Worm (Caenorhabditis elegans) whole organism, late embryonic: ENCODE measurements around the gene tars-1.

Experiments
- F13H6.1 ChIP-seq: sonication (generic microtip); optimal IDR thresholded peaks from 2 replicates; lab custom pipeline; 2016; ENCODE audit warnings: missing genetic modification characterization, missing compliant biosample characterization
- K09A11.1 ChIP-seq: sonication (generic microtip); optimal IDR thresholded peaks from 2 replicates; lab custom pipeline; 2017; ENCODE audit warnings: antibody characterized with exemption, mild to moderate bottlenecking, missing genetic modification characterization, missing compliant biosample characterization; ENCODE audit not compliant: insufficient read depth
- ama-1 ChIP-seq: fragments of 150-350 bp; optimal IDR thresholded peaks from 2 replicates; lab custom pipeline; 2014
- ceh-18 ChIP-seq: sonication (generic microtip); optimal IDR thresholded peaks from 2 replicates; lab custom pipeline; 2016; ENCODE audit warnings: missing genetic modification characterization, missing compliant biosample characterization
- ceh-19 ChIP-seq: fragments of 200-800 bp; sonication (Bioruptor generic); optimal IDR thresholded peaks from 2 replicates; lab custom pipeline; 2018; ENCODE audit warnings: mild to moderate bottlenecking, missing genetic modification characterization, missing compliant biosample characterization
- ceh-2 ChIP-seq: sonication (generic microtip); optimal IDR thresholded peaks from 2 replicates; lab custom pipeline; 2016; ENCODE audit warnings: missing genotype, missing genetic modification characterization, missing compliant biosample characterization
- ceh-34 ChIP-seq: sonication (generic microtip); optimal IDR thresholded peaks from 2 replicates; lab custom pipeline; 2016; ENCODE audit warnings: mild to moderate bottlenecking, missing genetic modification characterization, missing compliant biosample characterization
- ceh-45 ChIP-seq: fragments of 200-800 bp; sonication (Bioruptor generic); IDR thresholded peaks from 2 replicates; pipeline ENCODE4 v1.3.6; 2022; ENCODE audit warnings: missing genetic modification reagents, missing genetic modification characterization, missing compliant biosample characterization
- ceh-6 ChIP-seq: fragments of 200-800 bp; sonication (Bioruptor generic); optimal IDR thresholded peaks from 2 replicates; lab custom pipeline; 2018; ENCODE audit warnings: mild to moderate bottlenecking, missing genetic modification characterization, missing compliant biosample characterization
- che-1 ChIP-seq: sonication (generic microtip); optimal IDR thresholded peaks from 2 replicates; lab custom pipeline; 2016; ENCODE audit warnings: mild to moderate bottlenecking, missing genetic modification characterization, missing compliant biosample characterization
- dmd-4 ChIP-seq: sonication (generic microtip); optimal IDR thresholded peaks from 2 replicates; lab custom pipeline; 2016; ENCODE audit warnings: borderline replicate concordance, missing genetic modification characterization, missing compliant biosample characterization
- elt-2 ChIP-seq: sonication (generic microtip); optimal IDR thresholded peaks from 2 replicates; lab custom pipeline; 2016; ENCODE audit warnings: missing genetic modification reagents, missing genetic modification characterization, missing compliant biosample characterization
- elt-4 ChIP-seq: sonication (generic microtip); optimal IDR thresholded peaks from 2 replicates; lab custom pipeline; 2016; ENCODE audit warnings: missing genetic modification characterization, missing compliant biosample characterization
- fax-1 ChIP-seq: sonication (generic microtip); optimal IDR thresholded peaks from 2 replicates; lab custom pipeline; 2016; ENCODE audit warnings: missing genotype, missing genetic modification characterization, missing compliant biosample characterization
- fkh-10 ChIP-seq: fragments of 150-350 bp; optimal IDR thresholded peaks from 2 replicates; lab custom pipeline; 2014; ENCODE audit warnings: missing biosample characterization, missing genetic modification reagents, missing genetic modification characterization
- gmeb-2 ChIP-seq: sonication (generic microtip); optimal IDR thresholded peaks from 2 replicates; lab custom pipeline; 2016; ENCODE audit warnings: missing genetic modification characterization, inconsistent platforms, missing compliant biosample characterization
- hlh-30 ChIP-seq: sonication (generic microtip); optimal IDR thresholded peaks from 2 replicates; lab custom pipeline; 2017; ENCODE audit warnings: antibody characterized with exemption, missing genetic modification characterization, missing compliant biosample characterization; ENCODE audit not compliant: insufficient read depth
- hlh-8 ChIP-seq: sonication (generic microtip); optimal IDR thresholded peaks from 2 replicates; lab custom pipeline; 2016; ENCODE audit warnings: missing genotype, missing genetic modification characterization, missing compliant biosample characterization
- lim-6 ChIP-seq: sonication (generic microtip); optimal IDR thresholded peaks from 2 replicates; lab custom pipeline; 2016; ENCODE audit warnings: missing genetic modification characterization, missing compliant biosample characterization
- lin-11 ChIP-seq: fragments of 200-800 bp; sonication (Bioruptor generic); optimal IDR thresholded peaks from 2 replicates; lab custom pipeline; 2018; ENCODE audit warnings: mild to moderate bottlenecking, missing genetic modification characterization, missing compliant biosample characterization
- nfya-1 ChIP-seq: sonication (generic microtip); optimal IDR thresholded peaks from 2 replicates; lab custom pipeline; 2017; ENCODE audit warnings: missing genetic modification characterization, mild to moderate bottlenecking, missing compliant biosample characterization, antibody characterized with exemption, moderate library complexity
- nhr-232 ChIP-seq: sonication (generic microtip); optimal IDR thresholded peaks from 2 replicates; lab custom pipeline; 2016; ENCODE audit warnings: missing genetic modification characterization, missing compliant biosample characterization
- odd-2 ChIP-seq: sonication (generic microtip); optimal IDR thresholded peaks from 2 replicates; lab custom pipeline; 2017; ENCODE audit warnings: antibody characterized with exemption, mild to moderate bottlenecking, missing genetic modification characterization, missing compliant biosample characterization
- pqm-1 ChIP-seq: sonication (generic microtip); optimal IDR thresholded peaks from 2 replicates; lab custom pipeline; 2016; ENCODE audit warnings: missing genetic modification characterization, missing compliant biosample characterization
- ref-2 ChIP-seq: sonication (generic microtip); optimal IDR thresholded peaks from 2 replicates; lab custom pipeline; 2016; ENCODE audit warnings: missing genetic modification characterization, missing compliant biosample characterization
- sox-4 ChIP-seq: sonication (generic microtip); optimal IDR thresholded peaks from 2 replicates; lab custom pipeline; 2017; ENCODE audit warnings: mild to moderate bottlenecking, missing genetic modification characterization, inconsistent platforms, missing compliant biosample characterization
- syd-9 ChIP-seq: sonication (generic microtip); optimal IDR thresholded peaks from 2 replicates; lab custom pipeline; 2016; ENCODE audit warnings: mild to moderate bottlenecking, missing genetic modification characterization, moderate library complexity, missing compliant biosample characterization
- tbx-2 ChIP-seq: sonication (generic microtip); optimal IDR thresholded peaks from 2 replicates; lab custom pipeline; 2016; ENCODE audit warnings: missing genetic modification characterization, missing compliant biosample characterization
- ttx-3 ChIP-seq: sonication (generic microtip); optimal IDR thresholded peaks from 2 replicates; lab custom pipeline; 2016; ENCODE audit warnings: missing genetic modification reagents, missing genetic modification characterization, missing compliant biosample characterization
- unc-3 ChIP-seq, 2 experiments: fragments of 200-800 bp in 1 of 2; sonication (Bioruptor generic) in 1 of 2; sonication (generic microtip) in 1 of 2; conservative IDR thresholded peaks in 1 of 2; optimal IDR thresholded peaks in 1 of 2; 2 replicates each; pipeline versions ENCODE4 v1.3.6 to Lab custom; 2016 to 2022; ENCODE audit warnings: missing compliant biosample characterization in 2 of 2, missing genetic modification characterization in 2 of 2, missing genetic modification reagents in 1 of 2
- unc-42 ChIP-seq: sonication (generic microtip); optimal IDR thresholded peaks from 2 replicates; lab custom pipeline; 2016; ENCODE audit warnings: missing genotype, missing genetic modification characterization, missing compliant biosample characterization
- unc-55 ChIP-seq: sonication (generic microtip); optimal IDR thresholded peaks from 2 replicates; lab custom pipeline; 2017; ENCODE audit warnings: missing biosample characterization, missing genetic modification reagents, missing genetic modification characterization
- ztf-16 ChIP-seq: sonication (generic microtip); optimal IDR thresholded peaks from 2 replicates; lab custom pipeline; 2017; ENCODE audit warnings: missing genetic modification characterization, missing compliant biosample characterization

tars-1 gene

ce11 chrII:11731174-11731724 is 35.8 kb upstream of the tars-1 start:
- TF ChIP-seq tbx-2: no peak
- TF ChIP-seq K09A11.1 (tag; lab: Kevin White, UChicago): no peak
- no peak for TF ChIP-seq syd-9 (tag; lab: Kevin White, UChicago)
- TF ChIP-seq elt-2 (tag; lab: Kevin White, UChicago): peak; percentile 62
- TF ChIP-seq, all 69 proteins: peak for 1

- no peak for TF ChIP-seq pqm-1 (tag; lab: Kevin White, UChicago)
- TF ChIP-seq unc-55 (GFP tag; lab: Kevin White, UChicago): no peak
- TF ChIP-seq lim-6 (tag; lab: Kevin White, UChicago): no peak
- no peak for TF ChIP-seq hlh-8
- TF ChIP-seq ztf-16: no peak
- no peak for TF ChIP-seq ceh-34 (tag; lab: Kevin White, UChicago)
- no peak for TF ChIP-seq ceh-45
- TF ChIP-seq ceh-2: no peak
- no peak for TF ChIP-seq hlh-30 (tag; lab: Kevin White, UChicago)
- TF ChIP-seq lin-11 (tag; lab: Kevin White, UChicago): no peak
- TF ChIP-seq elt-4 (tag; lab: Kevin White, UChicago): no peak
- TF ChIP-seq elt-2 (tag; lab: Kevin White, UChicago): no peak
- no peak for TF ChIP-seq syd-9 (tag; lab: Kevin White, UChicago)
- no peak for TF ChIP-seq ttx-3 (tag; lab: Kevin White, UChicago)
- no peak for TF ChIP-seq F13H6.1 (tag; lab: Kevin White, UChicago)
- no peak for TF ChIP-seq sox-4
- no peak for TF ChIP-seq odd-2 (tag; lab: Kevin White, UChicago)
- no peak for TF ChIP-seq ceh-6 (GFP tag; lab: Kevin White, UChicago)
- TF ChIP-seq, all 69 proteins: peak for 0
These were observed 34.5 kb upstream of the tars-1 start for ce11 chrII:11729757-11730535.

DNA sequence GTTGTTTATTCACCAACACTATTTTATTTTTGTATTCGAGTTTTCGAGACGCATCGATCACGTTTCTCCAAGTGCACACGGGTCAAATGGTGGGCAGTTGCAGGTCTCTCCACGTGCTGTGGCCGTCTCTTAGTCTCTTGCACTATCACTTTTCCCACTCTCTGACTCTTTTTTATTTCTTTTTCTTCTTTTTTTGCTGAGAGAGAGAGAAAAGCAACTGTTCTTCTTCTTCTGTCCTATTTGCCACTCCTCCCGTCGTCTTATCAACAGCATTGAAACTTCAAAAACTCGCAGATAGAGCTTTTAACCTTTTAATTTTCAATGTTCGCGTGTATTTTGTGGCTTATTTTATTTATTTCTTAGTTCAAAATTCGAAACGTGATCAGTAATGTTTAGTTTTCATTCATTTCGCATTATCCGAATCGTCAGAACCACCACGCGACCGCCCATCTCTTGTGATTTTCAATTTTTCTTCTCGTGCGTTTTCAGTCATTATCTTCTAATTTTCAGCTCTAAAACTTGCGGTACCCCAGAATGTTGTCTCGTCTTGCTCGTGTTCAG is 33.2 kb upstream of the tars-1 start, which contains the start of gene alh-8:
TSS of gene alh-8 (plus strand) at position 511 of the 561 bp plus-strand sequence.
- no peak for TF ChIP-seq unc-3 (GFP tag; conservative IDR thresholded peaks at IDR 0.05; lab: Robert Waterston, UW)
- TF ChIP-seq unc-3 (tag; optimal IDR thresholded peaks at IDR 0.05; lab: Kevin White, UChicago): no peak
- peak; percentile 73 for TF ChIP-seq hlh-30 (tag; lab: Kevin White, UChicago)
- no peak for TF ChIP-seq ceh-19 (GFP tag; lab: Kevin White, UChicago)
- TF ChIP-seq nhr-232 (tag; lab: Kevin White, UChicago): no peak
- no peak for TF ChIP-seq che-1 (tag; lab: Kevin White, UChicago)
- TF ChIP-seq tbx-2: peak; percentile 20
- TF ChIP-seq fkh-10 (GFP tag; lab: Kevin White, UChicago): no peak
- peak; percentile 20 for TF ChIP-seq nfya-1 (tag; lab: Kevin White, UChicago)
- no peak for TF ChIP-seq fax-1 (tag; lab: Kevin White, UChicago)
- no peak for TF ChIP-seq odd-2 (tag; lab: Kevin White, UChicago)
- TF ChIP-seq dmd-4 (tag; lab: Kevin White, UChicago): no peak
- TF ChIP-seq ref-2 (tag; lab: Kevin White, UChicago): no peak
- TF ChIP-seq ama-1 (lab: Kevin White, UChicago): no peak
- no peak for TF ChIP-seq unc-42 (tag; lab: Kevin White, UChicago)
- no peak for TF ChIP-seq sox-4
- no peak for TF ChIP-seq gmeb-2 (tag; lab: Kevin White, UChicago)
- TF ChIP-seq, all 69 proteins: peak for 3

DNA sequence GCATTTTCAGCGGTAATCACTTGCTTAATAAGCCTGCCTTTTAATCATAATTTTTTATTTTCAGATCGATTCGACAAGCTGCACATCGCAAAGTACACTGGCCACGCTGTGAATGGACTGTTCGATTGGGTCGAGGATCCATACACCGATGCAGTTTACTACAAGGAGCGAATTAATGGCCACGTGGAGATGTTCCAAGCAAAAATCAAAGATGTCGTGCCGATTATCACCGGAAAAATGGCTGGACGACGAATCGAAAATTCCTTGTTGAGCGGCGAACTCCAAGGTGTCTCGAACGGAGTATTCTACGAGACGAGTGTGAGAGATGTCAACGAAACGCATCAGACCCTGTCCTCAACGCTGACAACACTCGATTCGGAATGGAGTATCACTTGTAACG is 32.0 kb upstream of the tars-1 start:
- TF ChIP-seq nfya-1 (tag; lab: Kevin White, UChicago): no peak
- no peak for TF ChIP-seq syd-9 (tag; lab: Kevin White, UChicago)
- TF ChIP-seq ceh-18 (tag; lab: Kevin White, UChicago): no peak
